Worm (Caenorhabditis elegans): ENCODE results near the gene cyp-32A1.

DNA sequence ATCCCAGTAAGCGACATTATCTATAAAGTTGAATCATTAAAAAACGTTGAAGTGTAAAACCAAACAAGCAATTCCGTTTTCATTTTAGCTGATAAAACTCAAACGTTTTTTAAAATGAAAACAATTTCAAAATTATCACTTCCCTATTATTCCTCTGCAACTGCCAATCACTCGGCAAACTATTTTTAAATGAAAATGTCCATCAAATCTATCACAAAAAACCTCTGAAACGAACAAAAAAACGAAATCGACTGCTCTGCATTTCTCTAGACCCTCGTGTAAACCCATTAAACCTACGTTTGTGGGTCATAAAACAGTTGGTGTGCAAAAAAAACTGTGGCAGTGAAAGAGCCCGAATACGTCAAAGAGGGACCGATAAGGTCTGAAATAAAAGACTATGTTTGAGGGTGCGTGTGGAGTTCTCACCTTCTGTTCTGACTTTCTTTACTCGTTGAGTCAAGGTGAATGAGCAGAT lies 39.1 kb upstream of the cyp-32A1 start, which contains the start of gene fbxl-5:
- no peak for TF ChIP-seq pqm-1 (tag; optimal IDR thresholded peaks at IDR 0.05)
- TF ChIP-seq elt-1 (tag; optimal IDR thresholded peaks at IDR 0.05) = no peak
- TF ChIP-seq ZK546.5 (tag; optimal IDR thresholded peaks at IDR 0.05) = no peak
- no peak for TF ChIP-seq nhr-237 (tag; optimal IDR thresholded peaks at IDR 0.05)
- no peak for TF ChIP-seq elt-3 (tag; optimal IDR thresholded peaks at IDR 0.05)
- TF ChIP-seq aly-2 (tag; optimal IDR thresholded peaks at IDR 0.05) = no peak
- TF ChIP-seq ztf-4 (tag; optimal IDR thresholded peaks at IDR 0.05) = no peak
- no peak for TF ChIP-seq nhr-77 (tag; optimal IDR thresholded peaks at IDR 0.05)
- TF ChIP-seq egl-27 (tag; optimal IDR thresholded peaks at IDR 0.05) = no peak
